Fruit fly (Drosophila melanogaster): Measurements from ENCODE around the gene dmrt99B.
A peak's percentile ranks its signal among the peaks of the same experiment; 100 is the strongest.

Gene dmrt99B

dm6 chr3R:29699220-29699619 is 6.8 kb downstream of the dmrt99B start (continued):
- peak; percentile 41; the same call in 1 of the 3 replicates for TF ChIP-seq CG11093 (GFP tag; IDR thresholded peaks at IDR 0.05)
- no peak for TF ChIP-seq CG14014 (GFP tag; IDR thresholded peaks at IDR 0.05)
- peak; percentile 1 for TF ChIP-seq pb (GFP tag; optimal IDR thresholded peaks at IDR 0.05)
- TF ChIP-seq CG2712 (tag; optimal IDR thresholded peaks at IDR 0.05): peak; percentile 78
- TF ChIP-seq sisA (GFP tag; IDR thresholded peaks at IDR 0.05): 0 out of 2 replicates have a peak, but pooled peaks have one; percentile 8
- peak; percentile 2 for TF ChIP-seq CG16863 (GFP tag; optimal IDR thresholded peaks at IDR 0.05)
- TF ChIP-seq CG6765 (GFP tag; optimal IDR thresholded peaks at IDR 0.05): no peak
- peak; percentile 37 for TF ChIP-seq dmrt11E (tag; optimal IDR thresholded peaks at IDR 0.05)
- no peak for TF ChIP-seq CG4707 (GFP tag; optimal IDR thresholded peaks at IDR 0.05)
- TF ChIP-seq hkb (optimal IDR thresholded peaks at IDR 0.05): no peak
- peak; percentile 49 for TF ChIP-seq hkb (GFP tag; IDR thresholded peaks at IDR 0.05)
- no peak for TF ChIP-seq Gug (GFP tag; IDR thresholded peaks at IDR 0.05)
- TF ChIP-seq bcd (GFP tag; optimal IDR thresholded peaks at IDR 0.05): no peak
- peak; percentile 26; the same call in 1 of the 3 replicates for TF ChIP-seq so (GFP tag; IDR thresholded peaks at IDR 0.05)
- TF ChIP-seq CG1603 (tag; optimal IDR thresholded peaks at IDR 0.05): peak; percentile 74
- 0 out of 3 replicates have a peak, but pooled peaks have one; percentile 28 for TF ChIP-seq sr (GFP tag; IDR thresholded peaks at IDR 0.05)
- TF ChIP-seq CG7357 (GFP tag; IDR thresholded peaks at IDR 0.05): peak; percentile 58; the same call in 2 of the 3 replicates
- no peak for TF ChIP-seq Dek (tag; optimal IDR thresholded peaks at IDR 0.05)
- TF ChIP-seq CG34376 (GFP tag; optimal IDR thresholded peaks at IDR 0.05): no peak
- no peak for TF ChIP-seq Dbx (GFP tag; IDR thresholded peaks at IDR 0.05)

- no peak for TF ChIP-seq hth (optimal IDR thresholded peaks at IDR 0.05)
- TF ChIP-seq Scr (GFP tag; IDR thresholded peaks at IDR 0.05; ENCODE audit: partially characterized antibody): no peak
- no peak for TF ChIP-seq Fer2 (tag; optimal IDR thresholded peaks at IDR 0.05)
- TF ChIP-seq stc (GFP tag; IDR thresholded peaks at IDR 0.05): no peak
- TF ChIP-seq Lim3 (GFP tag; IDR thresholded peaks at IDR 0.05): no peak
- TF ChIP-seq tna (GFP tag; IDR thresholded peaks at IDR 0.05; ENCODE audit: partially characterized antibody): no peak
- TF ChIP-seq CG33557 (GFP tag; optimal IDR thresholded peaks at IDR 0.05): no peak
- TF ChIP-seq NfI (GFP tag; optimal IDR thresholded peaks at IDR 0.05): no peak
- TF ChIP-seq insv (GFP tag; optimal IDR thresholded peaks at IDR 0.05): no peak
- TF ChIP-seq Nf-YC (tag; optimal IDR thresholded peaks at IDR 0.05): peak; percentile 50
- no peak for TF ChIP-seq trh (GFP tag; optimal IDR thresholded peaks at IDR 0.05)
- no peak for TF ChIP-seq Drgx (GFP tag; IDR thresholded peaks at IDR 0.05)
- TF ChIP-seq zen (tag; optimal IDR thresholded peaks at IDR 0.05): no peak
- TF ChIP-seq Dfd (GFP tag; optimal IDR thresholded peaks at IDR 0.05): no peak
- TF ChIP-seq Rfx (GFP tag; IDR thresholded peaks at IDR 0.05): no peak
- peak; percentile 75 for TF ChIP-seq Nf-YB (GFP tag; optimal IDR thresholded peaks at IDR 0.05)
- TF ChIP-seq dmrt99B (tag; optimal IDR thresholded peaks at IDR 0.05): no peak
Observed at dm6 chr3R:29701739-29702138, 9.3 kb downstream of the dmrt99B start.

dm6 chr3R:29704557-29704956 is 12.2 kb downstream of the dmrt99B start:
- TF ChIP-seq dm (GFP tag; optimal IDR thresholded peaks at IDR 0.05) (no peak), zen2 (GFP tag; IDR thresholded peaks at IDR 0.05; ENCODE audit: partially characterized antibody) (no peak), phol (tag; optimal IDR thresholded peaks at IDR 0.05) (peak; percentile 4), Hsf (GFP tag; optimal IDR thresholded peaks at IDR 0.05) (no peak), Xrp1 (GFP tag; IDR thresholded peaks at IDR 0.05) (peak; percentile 54; the same call in 1 of the 2 replicates), CG11504 (tag; optimal IDR thresholded peaks at IDR 0.05) (peak; percentile 0), gsb-n (tag; optimal IDR thresholded peaks at IDR 0.05) (no peak), CG2875 (GFP tag; optimal IDR thresholded peaks at IDR 0.05) (no peak), Pdp1 (GFP tag; optimal IDR thresholded peaks at IDR 0.05) (peak in 1 of 2 experiments; percentile 52), CG14710 (tag; optimal IDR thresholded peaks at IDR 0.05) (peak; percentile 5), zfh2 (GFP tag; optimal IDR thresholded peaks at IDR 0.05) (no peak), Vsx1 (GFP tag; optimal IDR thresholded peaks at IDR 0.05) (no peak), HHEX (GFP tag; optimal IDR thresholded peaks at IDR 0.05) (no peak), Dbx (GFP tag; IDR thresholded peaks at IDR 0.05) (no peak), fd96Cb (tag; optimal IDR thresholded peaks at IDR 0.05) (no peak)

Measured in whole organism, embryonic.